Worm (Caenorhabditis elegans): ENCODE results near the gene Y54E2A.7.
A peak's percentile ranks its signal among the peaks of the same experiment; 100 is the strongest.

Y54E2A.7 gene

DNA sequence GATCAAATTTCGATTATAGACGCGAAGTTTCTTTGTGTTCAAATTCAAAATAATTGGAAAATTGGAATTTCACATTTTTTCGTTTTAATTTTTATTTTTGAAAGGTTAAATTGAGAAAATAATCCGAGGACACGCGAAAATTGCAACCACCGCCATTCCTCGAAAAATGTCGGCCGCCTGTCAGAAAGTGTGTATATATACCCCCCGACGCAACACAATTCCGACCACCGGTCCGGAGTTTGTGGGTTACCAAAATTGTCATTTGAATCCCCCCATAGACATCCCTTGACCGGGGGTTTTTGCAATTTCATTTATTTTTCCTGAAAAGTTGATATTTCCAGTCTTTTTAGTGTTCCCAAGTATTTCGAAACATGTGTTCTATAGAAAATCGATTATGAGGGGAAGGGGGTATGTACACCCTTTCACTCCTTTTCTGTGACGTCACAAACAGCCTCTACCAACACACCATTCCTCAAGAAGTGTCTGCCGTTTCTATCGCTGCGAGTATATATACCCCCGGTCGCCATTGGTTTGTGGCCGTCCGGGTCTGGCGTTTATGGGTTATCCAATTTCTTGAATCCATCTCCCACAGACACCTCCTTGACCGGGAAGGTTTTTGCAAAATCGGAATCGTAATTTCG lies 31.6 kb upstream of the Y54E2A.7 start, which contains the start of gene W01D2.3 (continued):
- peak; percentile 87 for TF ChIP-seq ceh-2 (tag; optimal IDR thresholded peaks at IDR 0.05)
- no peak for TF ChIP-seq unc-55 (GFP tag; optimal IDR thresholded peaks at IDR 0.05)
- TF ChIP-seq K02D7.2 (tag; optimal IDR thresholded peaks at IDR 0.05), result peak; percentile 86
- peak; percentile 73 for TF ChIP-seq hlh-15 (tag; optimal IDR thresholded peaks at IDR 0.05)
- TF ChIP-seq pros-1 (tag; optimal IDR thresholded peaks at IDR 0.05), result no peak
- TF ChIP-seq zip-5 (tag; optimal IDR thresholded peaks at IDR 0.05), result peak; percentile 71
- TF ChIP-seq pax-1 (tag; optimal IDR thresholded peaks at IDR 0.05), result no peak
- TF ChIP-seq ceh-6 (GFP tag; optimal IDR thresholded peaks at IDR 0.05), result peak; percentile 89
- peak; percentile 90 for TF ChIP-seq unc-86 (tag; optimal IDR thresholded peaks at IDR 0.05)
- peak; percentile 91 for TF ChIP-seq madf-2 (tag; optimal IDR thresholded peaks at IDR 0.05)
- peak; percentile 69 for TF ChIP-seq ceh-9 (tag; optimal IDR thresholded peaks at IDR 0.05)
- TF ChIP-seq pag-3 (tag; optimal IDR thresholded peaks at IDR 0.05; ENCODE audit: borderline replicate concordance), result peak; percentile 72
- TF ChIP-seq unc-42 (tag; optimal IDR thresholded peaks at IDR 0.05), result peak; percentile 61
- peak; percentile 90 for TF ChIP-seq mec-3 (tag; optimal IDR thresholded peaks at IDR 0.05; ENCODE audit: borderline replicate concordance)
- TF ChIP-seq fkh-10 (GFP tag; optimal IDR thresholded peaks at IDR 0.05), result no peak
- peak; percentile 56 for TF ChIP-seq ceh-45 (GFP tag; IDR thresholded peaks at IDR 0.05)
- TF ChIP-seq ceh-31 (tag; optimal IDR thresholded peaks at IDR 0.05), result peak; percentile 90
- no peak for TF ChIP-seq ceh-22 (tag; optimal IDR thresholded peaks at IDR 0.05)

DNA sequence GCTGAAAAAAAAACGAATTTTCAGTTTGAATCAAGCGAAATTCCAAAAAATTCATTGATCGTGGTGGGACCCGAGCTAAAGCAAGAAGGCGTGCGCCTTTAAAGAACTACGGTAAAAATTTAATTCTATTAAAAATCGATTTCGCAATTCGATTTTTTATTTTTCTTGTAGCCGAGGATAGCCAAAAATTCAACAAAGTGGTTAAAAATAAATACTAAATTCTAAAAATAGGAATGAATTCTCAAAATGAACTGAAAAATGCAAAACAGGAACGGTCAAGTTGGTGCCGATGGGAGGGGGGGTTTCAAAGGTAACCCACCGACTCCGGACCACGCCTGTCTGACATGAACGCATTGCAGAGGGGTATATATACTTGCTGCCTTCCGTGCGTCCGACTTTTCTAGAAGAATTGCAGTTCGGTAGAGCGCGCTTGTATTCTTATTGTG lies 28.3 kb upstream of the Y54E2A.7 start:
- TF ChIP-seq unc-3 (GFP tag; conservative IDR thresholded peaks at IDR 0.05) (0 out of 2 replicates have a peak, but pooled peaks have one; percentile 17), unc-3 (tag; optimal IDR thresholded peaks at IDR 0.05) (no peak), ceh-34 (tag; optimal IDR thresholded peaks at IDR 0.05) (no peak)

DNA sequence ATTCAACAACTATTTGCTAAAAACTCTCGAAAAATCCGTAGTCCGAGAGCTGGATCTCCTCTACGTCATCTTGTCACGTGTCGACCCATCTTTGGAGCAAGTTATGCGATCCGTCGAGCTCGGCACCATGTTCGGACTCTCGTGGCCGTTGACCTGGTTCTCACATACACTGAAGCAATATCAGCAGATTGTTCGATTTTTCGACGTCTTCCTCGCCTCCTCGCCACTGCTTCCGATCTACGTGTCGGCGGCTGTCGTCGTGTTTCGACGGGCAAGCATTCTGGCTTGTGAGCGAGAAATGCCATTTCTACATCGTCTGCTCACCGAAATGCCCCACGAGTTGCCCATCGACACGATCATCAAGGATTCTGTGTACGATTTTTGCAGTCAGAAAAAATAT lies 26.6 kb upstream of the Y54E2A.7 start:
- no peak for TF ChIP-seq zip-5 (tag; optimal IDR thresholded peaks at IDR 0.05)
- TF ChIP-seq ceh-45 (GFP tag; IDR thresholded peaks at IDR 0.05), result no peak
- no peak for TF ChIP-seq T23F11.4 (GFP tag; optimal IDR thresholded peaks at IDR 0.05)
- TF ChIP-seq rnt-1 (tag; optimal IDR thresholded peaks at IDR 0.05), result no peak
- TF ChIP-seq ahr-1 (tag; optimal IDR thresholded peaks at IDR 0.05), result no peak
- TF ChIP-seq ref-2 (tag; optimal IDR thresholded peaks at IDR 0.05), result no peak
- no peak for TF ChIP-seq ceh-34 (tag; optimal IDR thresholded peaks at IDR 0.05)
- TF ChIP-seq fkh-10 (GFP tag; optimal IDR thresholded peaks at IDR 0.05), result no peak
- TF ChIP-seq unc-55 (GFP tag; optimal IDR thresholded peaks at IDR 0.05), result no peak
- TF ChIP-seq ceh-31 (tag; optimal IDR thresholded peaks at IDR 0.05), result no peak
- no peak for TF ChIP-seq ttx-3 (tag; optimal IDR thresholded peaks at IDR 0.05)
- no peak for TF ChIP-seq nfya-1 (tag; optimal IDR thresholded peaks at IDR 0.05)
- TF ChIP-seq dve-1 (tag; optimal IDR thresholded peaks at IDR 0.05), result no peak

DNA sequence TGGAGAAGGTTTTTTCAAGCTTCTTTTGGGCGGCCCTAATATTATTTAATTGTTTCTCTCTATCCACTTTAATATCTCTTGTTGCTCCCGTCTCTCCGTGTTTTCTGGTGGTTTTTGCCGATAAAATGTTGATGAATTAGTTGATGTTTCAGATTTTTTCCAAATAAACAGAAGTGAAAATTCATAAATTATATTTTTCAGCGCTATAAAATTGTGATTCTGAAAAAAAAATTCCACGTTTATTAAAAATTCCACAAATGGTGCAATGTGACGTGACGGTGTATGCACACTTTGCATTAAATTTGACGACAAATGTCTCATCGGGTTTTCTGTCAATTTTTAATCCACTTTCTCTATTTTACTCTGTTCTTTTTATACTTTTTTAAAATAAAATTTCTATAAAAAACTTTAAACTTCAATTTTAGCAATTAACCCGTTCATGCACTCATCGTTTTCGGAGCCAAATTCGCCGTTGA lies 25.3 kb upstream of the Y54E2A.7 start, which contains the start of gene tbc-20:
Gene tbc-20 (plus strand): TSS at position 426 of the 476 bp plus-strand sequence.
- TF ChIP-seq nfya-1 (tag; optimal IDR thresholded peaks at IDR 0.05) (no peak), K09A11.1 (tag; optimal IDR thresholded peaks at IDR 0.05; ENCODE audit: insufficient read depth) (peak; percentile 4), sox-4 (tag; optimal IDR thresholded peaks at IDR 0.05) (no peak)

DNA sequence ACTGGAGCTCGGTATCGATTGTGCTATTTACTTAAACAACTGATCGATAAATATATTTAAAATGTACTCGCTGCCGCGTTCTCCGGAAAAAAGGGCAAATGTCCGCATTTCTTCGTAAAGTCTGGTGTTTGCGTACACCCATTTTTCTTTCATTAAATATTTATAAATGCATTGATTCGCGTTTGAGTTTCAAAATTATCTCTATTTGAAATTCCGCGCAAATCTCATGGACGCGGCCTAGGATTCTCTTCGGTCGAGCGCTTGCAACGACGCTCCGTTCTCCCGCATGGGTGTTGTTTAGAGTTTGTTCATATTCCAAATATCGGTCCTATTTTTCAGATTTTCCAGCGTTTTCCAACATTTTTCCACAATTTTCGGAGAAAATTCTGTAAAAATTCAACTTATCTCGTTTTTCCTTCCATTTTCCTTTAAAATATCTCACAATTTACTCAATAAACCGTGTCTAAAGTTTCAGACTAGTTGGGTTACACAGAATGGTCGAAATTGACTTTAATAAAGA lies 22.2 kb upstream of the Y54E2A.7 start, which contains the start of gene eif-3.B:
Gene eif-3.B (plus strand): TSS at position 470 of the 520 bp plus-strand sequence.
- TF ChIP-seq pha-2 (tag; optimal IDR thresholded peaks at IDR 0.05), result no peak
- peak; percentile 81 for TF ChIP-seq zip-5 (tag; optimal IDR thresholded peaks at IDR 0.05)
- TF ChIP-seq ttx-3 (tag; optimal IDR thresholded peaks at IDR 0.05), result peak; percentile 29
- TF ChIP-seq fax-1 (tag; optimal IDR thresholded peaks at IDR 0.05), result peak; percentile 66
- peak; percentile 81 for TF ChIP-seq dve-1 (tag; optimal IDR thresholded peaks at IDR 0.05)
- TF ChIP-seq ceh-9 (tag; optimal IDR thresholded peaks at IDR 0.05), result no peak
- TF ChIP-seq ceh-14 (tag; optimal IDR thresholded peaks at IDR 0.05), result peak; percentile 80
- TF ChIP-seq ceh-30 (tag; optimal IDR thresholded peaks at IDR 0.05), result peak; percentile 70
- peak; percentile 40 for TF ChIP-seq syd-9 (tag; optimal IDR thresholded peaks at IDR 0.05)
- TF ChIP-seq pros-1 (tag; optimal IDR thresholded peaks at IDR 0.05), result no peak
- TF ChIP-seq pqm-1 (tag; optimal IDR thresholded peaks at IDR 0.05), result peak; percentile 69
- no peak for TF ChIP-seq K02D7.2 (tag; optimal IDR thresholded peaks at IDR 0.05)
- TF ChIP-seq C08G9.2 (tag; optimal IDR thresholded peaks at IDR 0.05), result peak; percentile 97
- TF ChIP-seq ahr-1 (tag; optimal IDR thresholded peaks at IDR 0.05), result no peak
- TF ChIP-seq ref-2 (tag; optimal IDR thresholded peaks at IDR 0.05), result peak; percentile 89
- TF ChIP-seq elt-2 (tag; optimal IDR thresholded peaks at IDR 0.05), result peak; percentile 56
- peak; percentile 56 for TF ChIP-seq unc-86 (tag; optimal IDR thresholded peaks at IDR 0.05)
- peak; percentile 84 for TF ChIP-seq mec-3 (tag; optimal IDR thresholded peaks at IDR 0.05; ENCODE audit: borderline replicate concordance)
- TF ChIP-seq ceh-34 (tag; optimal IDR thresholded peaks at IDR 0.05), result peak; percentile 84
- peak; percentile 76 for TF ChIP-seq pax-1 (tag; optimal IDR thresholded peaks at IDR 0.05)
- TF ChIP-seq ztf-16 (tag; optimal IDR thresholded peaks at IDR 0.05), result peak; percentile 5
- TF ChIP-seq ceh-22 (tag; optimal IDR thresholded peaks at IDR 0.05), result no peak
- TF ChIP-seq ceh-6 (GFP tag; optimal IDR thresholded peaks at IDR 0.05), result no peak
- peak; percentile 94 for TF ChIP-seq ceh-2 (tag; optimal IDR thresholded peaks at IDR 0.05)
- no peak for TF ChIP-seq pat-9 (tag; optimal IDR thresholded peaks at IDR 0.05)
